Fruit fly (Drosophila melanogaster) whole organism, embryonic: ENCODE data around the gene Mst89B.
A peak's percentile ranks its signal among the peaks of the same experiment; 100 is the strongest.

ENCODE experiments used
- Atf6 ChIP-seq: fragments of 200-800 bp; sonication (Bioruptor generic); IDR thresholded peaks from 2 replicates; pipeline ENCODE4 v1.3.6; 2022; ENCODE audit warnings: missing biosample characterization, missing genetic modification characterization
- BtbVII ChIP-seq: fragments of 200-800 bp; sonication (Bioruptor generic); optimal IDR thresholded peaks from 3 replicates; lab custom pipeline; 2017; ENCODE audit warnings: missing biosample characterization, mild to moderate bottlenecking, missing genetic modification characterization
- CG10321 ChIP-seq: fragments of 200-800 bp; sonication (Bioruptor generic); IDR thresholded peaks from 2 replicates; pipeline ENCODE4 v1.3.6; 2022; ENCODE audit warnings: missing biosample characterization, missing genetic modification characterization
- CG10431 ChIP-seq: fragments of 200-800 bp; sonication (Bioruptor generic); optimal IDR thresholded peaks from 3 replicates; lab custom pipeline; 2018; ENCODE audit warnings: missing biosample characterization, mild to moderate bottlenecking, missing genetic modification characterization
- CG10462 ChIP-seq: fragments of 200-800 bp; sonication (Bioruptor generic); optimal IDR thresholded peaks from 2 replicates; lab custom pipeline; 2016; ENCODE audit warnings: missing biosample characterization, missing genetic modification characterization
- CG10979 ChIP-seq: fragments of 200-800 bp; sonication (Bioruptor generic); optimal IDR thresholded peaks from 2 replicates; lab custom pipeline; 2018; ENCODE audit warnings: missing biosample characterization, mild to moderate bottlenecking, missing genetic modification characterization, moderate library complexity
- CG15073 ChIP-seq: fragments of 200-800 bp; sonication (Bioruptor generic); optimal IDR thresholded peaks from 2 replicates; lab custom pipeline; 2016; ENCODE audit warnings: missing biosample characterization, missing genetic modification characterization
- CG15601 ChIP-seq: fragments of 200-800 bp; sonication (Bioruptor generic); optimal IDR thresholded peaks from 3 replicates; lab custom pipeline; 2019; ENCODE audit warnings: missing biosample characterization, mild to moderate bottlenecking, missing genetic modification characterization, moderate library complexity
- CG17359 ChIP-seq: fragments of 200-800 bp; sonication (Bioruptor generic); optimal IDR thresholded peaks from 3 replicates; lab custom pipeline; 2018; ENCODE audit warnings: missing biosample characterization, mild to moderate bottlenecking, missing genetic modification characterization, moderate library complexity
- CG17568 ChIP-seq: fragments of 200-800 bp; sonication (Bioruptor generic); optimal IDR thresholded peaks from 2 replicates; lab custom pipeline; 2018; ENCODE audit warnings: missing biosample characterization, mild to moderate bottlenecking, missing genetic modification characterization, moderate library complexity
- CG17829 ChIP-seq: fragments of 200-800 bp; optimal IDR thresholded peaks from 2 replicates; lab custom pipeline; 2019; ENCODE audit warnings: missing biosample characterization, mild to moderate bottlenecking, missing genetic modification characterization, moderate library complexity
- CG18476 ChIP-seq: fragments of 200-800 bp; sonication (Bioruptor generic); optimal IDR thresholded peaks from 2 replicates; lab custom pipeline; 2016; ENCODE audit warnings: missing biosample characterization, mild to moderate bottlenecking, missing genetic modification characterization
- CG18619 ChIP-seq: fragments of 200-800 bp; sonication (Bioruptor generic); optimal IDR thresholded peaks from 3 replicates; lab custom pipeline; 2017; ENCODE audit warnings: missing biosample characterization, mild to moderate bottlenecking, missing genetic modification characterization
- CG18764 ChIP-seq: fragments of 200-800 bp; sonication (Bioruptor generic); optimal IDR thresholded peaks from 3 replicates; lab custom pipeline; 2016; ENCODE audit warnings: missing biosample characterization, missing genetic modification characterization
- CG31365 ChIP-seq: fragments of 200-800 bp; sonication (Bioruptor generic); optimal IDR thresholded peaks from 2 replicates; lab custom pipeline; 2018; ENCODE audit warnings: missing biosample characterization, mild to moderate bottlenecking, missing genetic modification characterization
- CG34224 ChIP-seq: fragments of 200-800 bp; sonication (Bioruptor generic); IDR thresholded peaks from 3 replicates; pipeline ENCODE4 v1.3.6; 2022; ENCODE audit warnings: missing biosample characterization, missing genetic modification characterization; ENCODE audit not compliant: partially characterized antibody
- CG4328 ChIP-seq: fragments of 200-800 bp; sonication (Bioruptor generic); optimal IDR thresholded peaks from 3 replicates; lab custom pipeline; 2017; ENCODE audit warnings: missing biosample characterization, missing genetic modification reagents, missing genetic modification characterization
- CG43689 ChIP-seq: fragments of 200-800 bp; sonication (Bioruptor generic); IDR thresholded peaks from 2 replicates; pipeline ENCODE4 v1.3.6; 2022; ENCODE audit warnings: missing biosample characterization, missing genetic modification characterization
- CG4820 ChIP-seq: fragments of 200-800 bp; sonication (Bioruptor generic); optimal IDR thresholded peaks from 3 replicates; lab custom pipeline; 2016; ENCODE audit warnings: missing biosample characterization, missing genetic modification characterization
- CG7745 ChIP-seq: fragments of 200-800 bp; sonication (Bioruptor generic); optimal IDR thresholded peaks from 2 replicates; lab custom pipeline; 2018; ENCODE audit warnings: missing biosample characterization, mild to moderate bottlenecking, missing genetic modification characterization, moderate library complexity
- CG8290 ChIP-seq, 3 experiments: fragments of 200-800 bp; sonication (Bioruptor generic); optimal IDR thresholded peaks; 2 replicates each; lab custom pipeline; 2016 to 2019; ENCODE audit warnings: missing biosample characterization in 3 of 3, missing genetic modification characterization in 3 of 3, mild to moderate bottlenecking in 2 of 3, moderate library complexity in 1 of 3
- Dip2 ChIP-seq: fragments of 200-800 bp; sonication (Bioruptor generic); IDR thresholded peaks from 2 replicates; pipeline ENCODE4 v1.3.6; 2022; ENCODE audit warnings: missing biosample characterization, missing genetic modification characterization
- Drgx ChIP-seq: fragments of 200-800 bp; sonication (Bioruptor generic); IDR thresholded peaks from 2 replicates; pipeline ENCODE4 v1.3.6; 2022; ENCODE audit warnings: missing biosample characterization, missing genetic modification characterization
- Elba2 ChIP-seq: fragments of 200-800 bp; sonication (Bioruptor generic); optimal IDR thresholded peaks from 3 replicates; lab custom pipeline; 2016; ENCODE audit warnings: missing biosample characterization, missing genetic modification characterization
- Fer1 ChIP-seq: fragments of 200-800 bp; sonication (Bioruptor generic); optimal IDR thresholded peaks from 2 replicates; lab custom pipeline; 2017; ENCODE audit warnings: missing biosample characterization, mild to moderate bottlenecking, missing genetic modification characterization
- Gug ChIP-seq: fragments of 200-800 bp; sonication (Bioruptor generic); IDR thresholded peaks from 4 replicates; pipeline ENCODE4 v1.3.6; 2022; ENCODE audit warnings: missing biosample characterization, missing genetic modification characterization
- H15 ChIP-seq: fragments of 200-800 bp; sonication (Bioruptor generic); IDR thresholded peaks from 3 replicates; pipeline ENCODE4 v1.3.6; 2022; ENCODE audit warnings: missing biosample characterization, missing genetic modification characterization
- HLH54F ChIP-seq: fragments of 200-800 bp; sonication (Bioruptor generic); optimal IDR thresholded peaks from 3 replicates; lab custom pipeline; 2016; ENCODE audit warnings: missing biosample characterization, missing genetic modification characterization
- MBD-R2 ChIP-seq: fragments of 200-800 bp; sonication (Bioruptor generic); IDR thresholded peaks from 2 replicates; pipeline ENCODE4 v1.3.6; 2022; ENCODE audit warnings: missing biosample characterization, missing genetic modification characterization
- Nf-YC ChIP-seq: fragments of 200-800 bp; optimal IDR thresholded peaks from 3 replicates; lab custom pipeline; 2019; ENCODE audit warnings: missing biosample characterization, mild to moderate bottlenecking, missing genetic modification characterization, moderate library complexity
- NfI ChIP-seq: fragments of 200-800 bp; sonication (Bioruptor generic); optimal IDR thresholded peaks from 3 replicates; lab custom pipeline; 2018; ENCODE audit warnings: missing biosample characterization, mild to moderate bottlenecking, missing genetic modification characterization, moderate library complexity
- Sin3A ChIP-seq: fragments of >200 bp; optimal IDR thresholded peaks from 2 replicates; lab custom pipeline; 2018
- Six4 ChIP-seq: fragments of 200-800 bp; sonication (Bioruptor generic); optimal IDR thresholded peaks from 2 replicates; lab custom pipeline; 2016; ENCODE audit warnings: missing biosample characterization, missing genetic modification characterization
- br ChIP-seq: fragments of >200 bp; optimal IDR thresholded peaks from 2 replicates; lab custom pipeline; 2017
- cad ChIP-seq: fragments of >200 bp; optimal IDR thresholded peaks from 2 replicates; lab custom pipeline; 2017; ENCODE audit warnings: missing biosample characterization, missing genetic modification characterization
- chinmo ChIP-seq: fragments of 200-800 bp; sonication (Bioruptor generic); IDR thresholded peaks from 4 replicates; pipeline ENCODE4 v1.3.6; 2022; ENCODE audit warnings: missing biosample characterization, missing genetic modification characterization; ENCODE audit not compliant: partially characterized antibody
- chn ChIP-seq: fragments of 200-800 bp; sonication (Bioruptor generic); optimal IDR thresholded peaks from 2 replicates; lab custom pipeline; 2016; ENCODE audit warnings: missing biosample characterization, missing genetic modification characterization
- ewg ChIP-seq: fragments of 200-800 bp; sonication (Bioruptor generic); optimal IDR thresholded peaks from 3 replicates; lab custom pipeline; 2017; ENCODE audit warnings: mild to moderate bottlenecking, missing biosample characterization, missing genetic modification reagents, missing genetic modification characterization
- gsb-n ChIP-seq: fragments of 200-800 bp; sonication (Bioruptor generic); optimal IDR thresholded peaks from 3 replicates; lab custom pipeline; 2018; ENCODE audit warnings: missing biosample characterization, mild to moderate bottlenecking, missing genetic modification characterization
- lbe ChIP-seq: fragments of 200-800 bp; sonication (Bioruptor generic); optimal IDR thresholded peaks from 2 replicates; lab custom pipeline; 2016; ENCODE audit warnings: missing biosample characterization, mild to moderate bottlenecking, missing genetic modification characterization
- mirr ChIP-seq: fragments of 200-800 bp; sonication (Bioruptor generic); optimal IDR thresholded peaks from 3 replicates; lab custom pipeline; 2018; ENCODE audit warnings: missing biosample characterization, mild to moderate bottlenecking, missing genetic modification characterization
- mld ChIP-seq: fragments of 200-800 bp; sonication (Bioruptor generic); IDR thresholded peaks from 3 replicates; pipeline ENCODE4 v1.3.6; 2022; ENCODE audit warnings: missing biosample characterization, missing genetic modification characterization; ENCODE audit not compliant: partially characterized antibody
- nerfin-2 ChIP-seq: fragments of 200-800 bp; sonication (Bioruptor generic); IDR thresholded peaks from 2 replicates; pipeline ENCODE4 v1.3.6; 2022; ENCODE audit warnings: missing biosample characterization, missing genetic modification characterization; ENCODE audit not compliant: partially characterized antibody
- psq ChIP-seq: fragments of 200-800 bp; sonication (Bioruptor generic); optimal IDR thresholded peaks from 2 replicates; lab custom pipeline; 2017; ENCODE audit warnings: missing biosample characterization, missing genetic modification characterization
- ro ChIP-seq: fragments of 200-800 bp; sonication (Bioruptor generic); IDR thresholded peaks from 2 replicates; pipeline ENCODE4 v1.3.6; 2022; ENCODE audit warnings: missing biosample characterization, missing genetic modification characterization
- sima ChIP-seq: fragments of 200-800 bp; sonication (Bioruptor generic); optimal IDR thresholded peaks from 2 replicates; lab custom pipeline; 2016; ENCODE audit warnings: missing biosample characterization, missing genetic modification characterization
- tna ChIP-seq: fragments of 200-800 bp; sonication (Bioruptor generic); IDR thresholded peaks from 2 replicates; pipeline ENCODE4 v1.3.6; 2022; ENCODE audit warnings: missing biosample characterization, missing genetic modification characterization; ENCODE audit not compliant: partially characterized antibody
- trh ChIP-seq: fragments of 200-800 bp; sonication (Bioruptor generic); optimal IDR thresholded peaks from 2 replicates; lab custom pipeline; 2016; ENCODE audit warnings: missing biosample characterization, missing genetic modification characterization
- tup ChIP-seq: fragments of 200-800 bp; sonication (Bioruptor generic); optimal IDR thresholded peaks from 2 replicates; lab custom pipeline; 2016; ENCODE audit warnings: missing biosample characterization, mild to moderate bottlenecking, missing genetic modification characterization, moderate library complexity
- zf30C ChIP-seq: fragments of 200-800 bp; sonication (Bioruptor generic); optimal IDR thresholded peaks from 3 replicates; lab custom pipeline; 2018; ENCODE audit warnings: missing biosample characterization, mild to moderate bottlenecking, missing genetic modification characterization

Mst89B gene

DNA sequence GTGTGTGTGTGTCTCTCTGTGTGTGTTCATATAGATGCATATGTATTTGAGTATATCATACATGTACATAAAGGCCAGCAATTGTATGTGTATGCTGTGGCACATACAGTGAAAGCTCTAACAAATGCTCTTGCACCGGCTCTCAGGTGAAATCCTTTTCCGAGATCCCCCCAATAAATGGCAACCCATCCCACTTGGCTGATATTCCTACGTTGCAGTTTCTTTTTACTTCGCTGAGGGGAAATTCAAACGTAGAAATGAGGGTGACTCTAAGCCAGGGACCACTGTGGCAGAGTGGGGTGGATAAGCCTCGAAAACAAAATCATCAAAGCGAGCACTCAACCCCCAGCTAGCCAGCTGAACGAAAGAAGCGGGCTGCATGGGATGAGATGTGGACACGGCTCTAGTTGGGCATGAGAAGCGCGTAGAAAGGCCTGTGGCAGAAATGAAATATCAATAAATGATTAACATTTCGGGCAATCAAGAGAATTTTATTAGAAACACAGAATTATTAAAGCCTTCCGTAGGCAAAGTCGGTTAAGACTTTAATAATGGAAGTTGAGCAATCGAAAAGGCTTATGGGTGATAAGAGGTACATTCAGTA is 44.4 kb upstream of the Mst89B start (continued):
- peak; percentile 87 for TF ChIP-seq CG10321 (GFP tag; lab: Robert Waterston, UW)
- no peak for TF ChIP-seq br
- TF ChIP-seq Six4 (GFP tag; lab: Kevin White, UChicago) = peak; percentile 99
- TF ChIP-seq psq (GFP tag; lab: Kevin White, UChicago) = peak; percentile 95
- peak; percentile 100 for TF ChIP-seq H15 (GFP tag; lab: Robert Waterston, UW)
- TF ChIP-seq Sin3A (lab: Kevin White, UChicago) = no peak
- peak; percentile 100 for TF ChIP-seq Gug (GFP tag; lab: Robert Waterston, UW)
- TF ChIP-seq chinmo (GFP tag; lab: Robert Waterston, UW) = peak; percentile 85; the same call in 3 of the 4 replicates
- TF ChIP-seq mld = no peak
- peak; percentile 100 for TF ChIP-seq CG17829 (tag; lab: Kevin White, UChicago)
- peak; percentile 99 for TF ChIP-seq Fer1 (GFP tag; lab: Kevin White, UChicago)
- TF ChIP-seq HLH54F (GFP tag; lab: Kevin White, UChicago) = peak; percentile 99
- peak; percentile 99 for TF ChIP-seq MBD-R2 (GFP tag; lab: Robert Waterston, UW)
- no peak for TF ChIP-seq nerfin-2 (GFP tag; lab: Robert Waterston, UW)
- TF ChIP-seq cad (GFP tag; lab: Kevin White, UChicago) = no peak
- peak; percentile 57 for TF ChIP-seq Elba2 (GFP tag; lab: Kevin White, UChicago)
- peak; percentile 99 for TF ChIP-seq Atf6 (GFP tag; lab: Robert Waterston, UW)
- peak; percentile 98 for TF ChIP-seq trh (GFP tag; lab: Kevin White, UChicago)
- peak; percentile 98 for TF ChIP-seq CG10979 (tag; lab: Kevin White, UChicago)
- peak; percentile 97 for TF ChIP-seq CG10462 (GFP tag; lab: Kevin White, UChicago)
- TF ChIP-seq chn (GFP tag; lab: Kevin White, UChicago) = peak; percentile 100
- peak; percentile 99 for TF ChIP-seq CG18764 (GFP tag; lab: Kevin White, UChicago)
- TF ChIP-seq tup (GFP tag; lab: Kevin White, UChicago) = peak; percentile 99
- peak; percentile 92 for TF ChIP-seq CG7745 (tag; lab: Kevin White, UChicago)
- TF ChIP-seq CG17359 (tag; lab: Kevin White, UChicago) = peak; percentile 100
- peak; percentile 94 for TF ChIP-seq CG15073 (GFP tag; lab: Kevin White, UChicago)
- peak; percentile 98 for TF ChIP-seq sima (GFP tag; lab: Kevin White, UChicago)
- TF ChIP-seq Nf-YC (tag; lab: Kevin White, UChicago) = peak; percentile 76
- peak; percentile 98 for TF ChIP-seq BtbVII (GFP tag; lab: Kevin White, UChicago)
- TF ChIP-seq mirr (GFP tag; lab: Kevin White, UChicago) = peak; percentile 99
- TF ChIP-seq CG4328 (GFP tag; lab: Kevin White, UChicago) = peak; percentile 89
- TF ChIP-seq ewg (GFP tag; lab: Kevin White, UChicago) = peak; percentile 98
- TF ChIP-seq CG15601 (tag; lab: Kevin White, UChicago) = peak; percentile 98
- no peak for TF ChIP-seq CG34224
- peak; percentile 98 for TF ChIP-seq CG17568 (GFP tag; lab: Kevin White, UChicago)
- TF ChIP-seq zf30C (GFP tag; lab: Kevin White, UChicago) = no peak
- peak; percentile 100 for TF ChIP-seq ro
- peak; percentile 99 for TF ChIP-seq gsb-n (tag; lab: Kevin White, UChicago)
- peak; percentile 98 for TF ChIP-seq CG18476 (GFP tag; lab: Kevin White, UChicago)
- peak; percentile 95 for TF ChIP-seq CG10431 (GFP tag; lab: Kevin White, UChicago)
- peak; percentile 99 for TF ChIP-seq Drgx
- TF ChIP-seq CG8290 (GFP tag; optimal IDR thresholded peaks at IDR 0.05; lab: Kevin White, UChicago) = peak; percentile 99
- TF ChIP-seq CG8290 (tag; optimal IDR thresholded peaks at IDR 0.05; lab: Kevin White, UChicago) = peak; percentile 94 to 100
- peak; percentile 99 for TF ChIP-seq CG4820 (GFP tag; lab: Kevin White, UChicago)
- peak; percentile 94 for TF ChIP-seq lbe (GFP tag; lab: Kevin White, UChicago)
- TF ChIP-seq Dip2 (GFP tag; lab: Robert Waterston, UW) = peak; percentile 83
- TF ChIP-seq NfI (GFP tag; lab: Kevin White, UChicago) = peak; percentile 99
- peak; percentile 63; the same call in 1 of the 2 replicates for TF ChIP-seq tna
- TF ChIP-seq CG31365 (tag; lab: Kevin White, UChicago) = peak; percentile 95
- TF ChIP-seq CG43689 (GFP tag; lab: Robert Waterston, UW) = peak; percentile 99
- TF ChIP-seq CG18619 (GFP tag; lab: Kevin White, UChicago) = peak; percentile 96
